Worm (Caenorhabditis elegans) whole organism, young adult: ENCODE results near the gene srw-69.

Source experiments
- B0019.2 ChIP-seq: fragments of 200-800 bp; sonication (Bioruptor generic); conservative IDR thresholded peaks from 2 replicates; pipeline ENCODE4 v1.3.6; 2022; ENCODE audit warnings: missing genetic modification reagents, missing genetic modification characterization, missing compliant biosample characterization
- C06A6.2 ChIP-seq: fragments of 200-800 bp; sonication (Bioruptor generic); conservative IDR thresholded peaks from 2 replicates; pipeline ENCODE4 v1.3.6; 2022; ENCODE audit warnings: missing genetic modification characterization, missing compliant biosample characterization
- D2030.7 ChIP-seq: fragments of 200-800 bp; sonication (Bioruptor generic); IDR thresholded peaks from 2 replicates; pipeline ENCODE4 v1.3.6; 2022; ENCODE audit warnings: missing genetic modification reagents, missing genetic modification characterization, missing compliant biosample characterization
- T26A5.8 ChIP-seq: sonication (generic microtip); optimal IDR thresholded peaks from 2 replicates; lab custom pipeline; 2016; ENCODE audit warnings: missing genetic modification characterization, missing compliant biosample characterization
- Y53F4B.3 ChIP-seq: fragments of 200-800 bp; sonication (Bioruptor generic); IDR thresholded peaks from 2 replicates; pipeline ENCODE4 v1.3.6; 2022; ENCODE audit warnings: missing genetic modification reagents, missing genetic modification characterization, missing compliant biosample characterization
- Y56A3A.18 ChIP-seq: fragments of 200-800 bp; sonication (Bioruptor generic); IDR thresholded peaks from 2 replicates; pipeline ENCODE4 v1.3.6; 2022; ENCODE audit warnings: missing genetic modification reagents, missing genetic modification characterization, missing compliant biosample characterization
- akir-1 ChIP-seq: fragments of 200-800 bp; sonication (Bioruptor generic); optimal IDR thresholded peaks from 2 replicates; lab custom pipeline; 2018; ENCODE audit warnings: mild to moderate bottlenecking, missing genetic modification characterization, moderate library complexity, missing compliant biosample characterization
- aptf-2 ChIP-seq: fragments of 200-800 bp; sonication (Bioruptor generic); conservative IDR thresholded peaks from 2 replicates; pipeline ENCODE4 v1.3.6; 2022; ENCODE audit warnings: missing genetic modification reagents, missing genetic modification characterization, missing compliant biosample characterization
- cebp-2 ChIP-seq: fragments of 200-800 bp; sonication (Bioruptor generic); IDR thresholded peaks from 2 replicates; pipeline ENCODE4 v1.3.6; 2022; ENCODE audit warnings: missing genetic modification characterization, missing compliant biosample characterization
- ceh-40 ChIP-seq: fragments of 200-800 bp; sonication (Bioruptor generic); IDR thresholded peaks from 2 replicates; pipeline ENCODE4 v1.3.6; 2022; ENCODE audit warnings: missing genetic modification characterization, missing compliant biosample characterization
- chd-7 ChIP-seq: sonication (generic microtip); optimal IDR thresholded peaks from 2 replicates; lab custom pipeline; 2016; ENCODE audit warnings: mild to moderate bottlenecking, missing genetic modification characterization, moderate library complexity, missing compliant biosample characterization
- dox-1 ChIP-seq: fragments of 200-800 bp; sonication (Bioruptor generic); IDR thresholded peaks from 2 replicates; pipeline ENCODE4 v1.3.6; 2022; ENCODE audit warnings: missing genetic modification reagents, missing genetic modification characterization, missing compliant biosample characterization
- egl-44 ChIP-seq: fragments of 200-800 bp; sonication (Bioruptor generic); IDR thresholded peaks from 2 replicates; pipeline ENCODE4 v1.3.6; 2022; ENCODE audit warnings: missing genetic modification reagents, missing genetic modification characterization, missing compliant biosample characterization
- egrh-3 ChIP-seq: fragments of 200-800 bp; sonication (Bioruptor generic); IDR thresholded peaks from 2 replicates; pipeline ENCODE4 v1.3.6; 2022; ENCODE audit warnings: missing genetic modification reagents, missing genetic modification characterization, missing compliant biosample characterization
- ekl-4 ChIP-seq: fragments of 200-800 bp; sonication (Bioruptor generic); IDR thresholded peaks from 2 replicates; pipeline ENCODE4 v1.3.6; 2022; ENCODE audit warnings: missing genetic modification reagents, missing genetic modification characterization, missing compliant biosample characterization
- fkh-3 ChIP-seq: sonication (generic microtip); optimal IDR thresholded peaks from 2 replicates; lab custom pipeline; 2016; ENCODE audit warnings: mild to moderate bottlenecking, missing genetic modification characterization, missing compliant biosample characterization
- gei-17 ChIP-seq: fragments of 200-800 bp; sonication (Bioruptor generic); optimal IDR thresholded peaks from 2 replicates; lab custom pipeline; 2018; ENCODE audit warnings: mild to moderate bottlenecking, missing genetic modification characterization, missing compliant biosample characterization
- hlh-12 ChIP-seq: sonication (generic microtip); optimal IDR thresholded peaks from 2 replicates; lab custom pipeline; 2016; ENCODE audit warnings: missing genetic modification characterization, missing compliant biosample characterization
- hmg-1.2 ChIP-seq: fragments of 200-800 bp; sonication (Bioruptor generic); IDR thresholded peaks from 2 replicates; pipeline ENCODE4 v1.3.6; 2022; ENCODE audit warnings: missing genetic modification reagents, missing genetic modification characterization, missing compliant biosample characterization
- hrde-1 ChIP-seq: sonication (generic microtip); optimal IDR thresholded peaks from 2 replicates; lab custom pipeline; 2016; ENCODE audit warnings: missing genetic modification characterization, mild to moderate bottlenecking, missing compliant biosample characterization, moderate library complexity, missing genotype, missing genetic modification reagents, borderline replicate concordance
- let-607 ChIP-seq, 2 experiments: fragments of 200-800 bp in 1 of 2; sonication (Bioruptor generic) in 1 of 2; sonication (generic microtip) in 1 of 2; optimal IDR thresholded peaks; 2 replicates each; lab custom pipeline; 2016 to 2018; ENCODE audit warnings: mild to moderate bottlenecking in 2 of 2, missing compliant biosample characterization in 2 of 2, missing genetic modification characterization in 2 of 2, moderate library complexity in 2 of 2, missing genotype in 1 of 2
- lin-40 ChIP-seq: sonication (generic microtip); optimal IDR thresholded peaks from 2 replicates; lab custom pipeline; 2016; ENCODE audit warnings: missing genetic modification characterization, mild to moderate bottlenecking, missing compliant biosample characterization, missing genotype, missing genetic modification reagents
- lir-1 ChIP-seq: fragments of 200-800 bp; sonication (Bioruptor generic); conservative IDR thresholded peaks from 2 replicates; pipeline ENCODE4 v1.3.6; 2022; ENCODE audit warnings: missing genetic modification reagents, missing genetic modification characterization, missing compliant biosample characterization
- lsl-1 ChIP-seq: fragments of 200-800 bp; sonication (Bioruptor generic); optimal IDR thresholded peaks from 2 replicates; lab custom pipeline; 2018; ENCODE audit warnings: mild to moderate bottlenecking, missing genetic modification characterization, moderate library complexity, missing compliant biosample characterization
- madf-8 ChIP-seq: fragments of 200-800 bp; sonication (Bioruptor generic); conservative IDR thresholded peaks from 2 replicates; pipeline ENCODE4 v1.3.6; 2022; ENCODE audit warnings: missing genetic modification reagents, missing genetic modification characterization, missing compliant biosample characterization
- mcd-1 ChIP-seq: fragments of 200-800 bp; sonication (Bioruptor generic); IDR thresholded peaks from 2 replicates; pipeline ENCODE4 v1.3.6; 2022; ENCODE audit warnings: missing genetic modification reagents, missing genetic modification characterization, missing compliant biosample characterization
- mel-28 ChIP-seq: sonication (generic microtip); optimal IDR thresholded peaks from 2 replicates; lab custom pipeline; 2016; ENCODE audit warnings: borderline replicate concordance, mild to moderate bottlenecking, missing genetic modification characterization, missing compliant biosample characterization
- nhr-120 ChIP-seq: fragments of 200-800 bp; sonication (Bioruptor generic); IDR thresholded peaks from 2 replicates; pipeline ENCODE4 v1.3.6; 2022; ENCODE audit warnings: missing genetic modification characterization, missing compliant biosample characterization
- nhr-179 ChIP-seq: sonication (generic microtip); optimal IDR thresholded peaks from 2 replicates; lab custom pipeline; 2016; ENCODE audit warnings: mild to moderate bottlenecking, missing genetic modification characterization, missing compliant biosample characterization
- nhr-27 ChIP-seq: fragments of 200-800 bp; sonication (Bioruptor generic); optimal IDR thresholded peaks from 2 replicates; lab custom pipeline; 2018; ENCODE audit warnings: mild to moderate bottlenecking, missing genetic modification characterization, moderate library complexity, missing compliant biosample characterization
- nhr-80 ChIP-seq: sonication (generic microtip); optimal IDR thresholded peaks from 2 replicates; lab custom pipeline; 2016; ENCODE audit warnings: missing genetic modification characterization, missing compliant biosample characterization
- pbrm-1 ChIP-seq: fragments of 200-800 bp; sonication (Bioruptor generic); IDR thresholded peaks from 2 replicates; pipeline ENCODE4 v1.3.6; 2022; ENCODE audit warnings: missing genetic modification reagents, missing genetic modification characterization, missing compliant biosample characterization
- repo-1 ChIP-seq: sonication (generic microtip); optimal IDR thresholded peaks from 2 replicates; lab custom pipeline; 2017; ENCODE audit warnings: mild to moderate bottlenecking, missing genetic modification characterization, missing compliant biosample characterization
- rpc-1 ChIP-seq, 2 experiments: fragments of 150-350 bp in 1 of 2; sonication (generic microtip) in 1 of 2; optimal IDR thresholded peaks; 2 replicates each; lab custom pipeline; 2014 to 2018; ENCODE audit warnings: missing biosample characterization in 1 of 2, missing genetic modification characterization in 1 of 2, missing genetic modification reagents in 1 of 2, missing genotype in 1 of 2
- snpc-1.1 ChIP-seq: sonication (generic microtip); optimal IDR thresholded peaks from 2 replicates; lab custom pipeline; 2017; ENCODE audit warnings: missing genetic modification characterization, mild to moderate bottlenecking, missing compliant biosample characterization, antibody characterized with exemption, moderate library complexity, missing genotype, missing genetic modification reagents; ENCODE audit not compliant: insufficient read depth
- snpc-4 ChIP-seq, 5 experiments: fragments of 150-350 bp in 1 of 5; sonication (generic microtip) in 4 of 5; optimal IDR thresholded peaks; 2 replicates each; lab custom pipeline; 2014 to 2018; ENCODE audit warnings: missing genetic modification characterization in 5 of 5, missing biosample characterization in 3 of 5, antibody characterized with exemption in 2 of 5, mild to moderate bottlenecking in 2 of 5, missing compliant biosample characterization in 2 of 5, missing genotype in 2 of 5, moderate library complexity in 2 of 5, missing genetic modification reagents in 1 of 5
- unc-130 ChIP-seq: sonication (generic microtip); optimal IDR thresholded peaks from 2 replicates; lab custom pipeline; 2016; ENCODE audit warnings: missing genetic modification reagents, missing genetic modification characterization, missing compliant biosample characterization
- unc-62 ChIP-seq: fragments of 150-350 bp; optimal IDR thresholded peaks from 2 replicates; lab custom pipeline; 2014; ENCODE audit warnings: missing biosample characterization, missing genetic modification reagents, missing genetic modification characterization
- ztf-3 ChIP-seq: fragments of 200-800 bp; sonication (Bioruptor generic); optimal IDR thresholded peaks from 2 replicates; lab custom pipeline; 2018; ENCODE audit warnings: mild to moderate bottlenecking, missing genetic modification characterization, missing compliant biosample characterization

The srw-69 gene

ce11 chrV:7426594-7426993 is 2.2 kb downstream of the srw-69 start, which contains the start of gene srw-68:
Gene srw-68 (minus strand): TSS chrV:7426694.
- TF ChIP-seq fkh-3 (no peak), lin-40 (tag; lab: Kevin White, UChicago) (no peak), nhr-120 (GFP tag; lab: Robert Waterston, UW) (no peak), akir-1 (no peak)

- TF ChIP-seq Y56A3A.18 (no peak), T26A5.8 (tag; lab: Kevin White, UChicago) (no peak), mcd-1 (GFP tag; lab: Robert Waterston, UW) (no peak), repo-1 (tag; lab: Kevin White, UChicago) (no peak), C06A6.2 (GFP tag; lab: Robert Waterston, UW) (no peak), unc-130 (GFP tag; lab: Kevin White, UChicago) (no peak), dox-1 (no peak), chd-7 (tag; lab: Kevin White, UChicago) (no peak), ztf-3 (GFP tag; lab: Kevin White, UChicago) (no peak), nhr-120 (GFP tag; lab: Robert Waterston, UW) (no peak), B0019.2 (no peak), hrde-1 (no peak), lsl-1 (GFP tag; lab: Kevin White, UChicago) (no peak), mel-28 (tag; lab: Kevin White, UChicago) (no peak)
Measured at ce11 chrV:7424336-7424735, 4.4 kb downstream of the srw-69 start, which contains the start of gene F18E3.10. Gene F18E3.10 (minus strand): TSS chrV:7424436.

ce11 chrV:7420162-7420561 is 8.6 kb downstream of the srw-69 start, which contains the start of gene srxa-4:
Gene srxa-4 (plus strand): TSS chrV:7420462.
- TF ChIP-seq Y53F4B.3 (GFP tag; lab: Robert Waterston, UW), result no peak
- TF ChIP-seq unc-62 (GFP tag; lab: Kevin White, UChicago), result no peak
- no peak for TF ChIP-seq hmg-1.2 (GFP tag; lab: Robert Waterston, UW)
- TF ChIP-seq nhr-179 (tag; lab: Kevin White, UChicago), result no peak
- no peak for TF ChIP-seq cebp-2
- TF ChIP-seq gei-17 (GFP tag; lab: Kevin White, UChicago), result no peak
- no peak for TF ChIP-seq egl-44
- TF ChIP-seq pbrm-1 (GFP tag; lab: Robert Waterston, UW), result no peak
- TF ChIP-seq nhr-80 (tag; lab: Kevin White, UChicago), result no peak
- no peak for TF ChIP-seq madf-8
- no peak for TF ChIP-seq rpc-1 (optimal IDR thresholded peaks at IDR 0.05; lab: Kevin White, UChicago)
- TF ChIP-seq rpc-1 (tag; optimal IDR thresholded peaks at IDR 0.05; lab: Kevin White, UChicago), result no peak
- TF ChIP-seq egrh-3, result no peak
- no peak for TF ChIP-seq snpc-1.1 (tag; lab: Kevin White, UChicago)

ce11 chrV:7417018-7417716 is 11.6 kb downstream of the srw-69 start, which contains the start of gene srw-67:
Gene srw-67 (plus strand): TSS chrV:7417660.
- TF ChIP-seq nhr-27 (tag; lab: Kevin White, UChicago) (no peak), ekl-4 (GFP tag; lab: Robert Waterston, UW) (no peak), aptf-2 (GFP tag; lab: Robert Waterston, UW) (no peak), hlh-12 (tag; lab: Kevin White, UChicago) (no peak), ceh-40 (GFP tag; lab: Robert Waterston, UW) (no peak), lir-1 (GFP tag; lab: Robert Waterston, UW) (no peak), snpc-4 (GFP tag; optimal IDR thresholded peaks at IDR 0.05; lab: Kevin White, UChicago) (no peak), snpc-4 (tag; optimal IDR thresholded peaks at IDR 0.05; lab: Kevin White, UChicago) (no peak), let-607 (tag; optimal IDR thresholded peaks at IDR 0.05; lab: Kevin White, UChicago) (no peak), D2030.7 (no peak)
- TF ChIP-seq, all 124 proteins: peak for 0
